Worm (Caenorhabditis elegans) whole organism, mixed stage, embryonic: ENCODE measurements around the gene ZK1307.7.

Experiments used
- elt-3 ChIP-seq: fragments of 150-350 bp; optimal IDR thresholded peaks from 2 replicates; lab custom pipeline; 2014; ENCODE audit warnings: missing biosample characterization, missing genetic modification characterization
- hlh-1 ChIP-seq: fragments of 150-350 bp; optimal IDR thresholded peaks from 2 replicates; lab custom pipeline; 2014; ENCODE audit warnings: missing biosample characterization, missing genetic modification reagents, missing genetic modification characterization
- lin-13 ChIP-seq: fragments of 150-350 bp; optimal IDR thresholded peaks from 2 replicates; lab custom pipeline; 2014; ENCODE audit warnings: missing biosample characterization, missing genetic modification characterization
- nhr-12 ChIP-seq: fragments of 150-350 bp; optimal IDR thresholded peaks from 2 replicates; lab custom pipeline; 2014; ENCODE audit warnings: missing biosample characterization, missing genetic modification characterization
- sem-2 ChIP-seq: fragments of 200-800 bp; sonication (Bioruptor generic); optimal IDR thresholded peaks from 2 replicates; lab custom pipeline; 2018; ENCODE audit warnings: mild to moderate bottlenecking, missing genetic modification characterization, missing compliant biosample characterization
- snpc-4 ChIP-seq: fragments of 150-350 bp; optimal IDR thresholded peaks from 2 replicates; lab custom pipeline; 2014; ENCODE audit warnings: missing biosample characterization, missing genetic modification characterization

- no peak for TF ChIP-seq hlh-1 (tag; lab: Kevin White, UChicago)
- TF ChIP-seq nhr-12 (tag; lab: Kevin White, UChicago) = no peak
- no peak for TF ChIP-seq elt-3 (tag; lab: Kevin White, UChicago)
- no peak for TF ChIP-seq lin-13 (tag; lab: Kevin White, UChicago)
- TF ChIP-seq sem-2 (GFP tag; lab: Kevin White, UChicago) = no peak
- TF ChIP-seq snpc-4 (tag; lab: Kevin White, UChicago) = no peak
Observed at ce11 chrII:9601679-9602078, 34.7 kb upstream of the ZK1307.7 start.
